Worm (Caenorhabditis elegans) whole organism, L1 larva: Measurements from ENCODE around the gene cest-2.2.
A peak's percentile ranks its signal among the peaks of the same experiment; 100 is the strongest.

Experiments used
- C04F5.9 ChIP-seq: sonication (generic microtip); optimal IDR thresholded peaks from 2 replicates; lab custom pipeline; 2016; ENCODE audit warnings: missing genetic modification characterization, missing compliant biosample characterization
- C34B4.2 ChIP-seq: sonication (generic microtip); optimal IDR thresholded peaks from 2 replicates; lab custom pipeline; 2017; ENCODE audit warnings: mild to moderate bottlenecking, missing genetic modification characterization, missing compliant biosample characterization
- aha-1 ChIP-seq: fragments of 150-350 bp; optimal IDR thresholded peaks from 2 replicates; lab custom pipeline; 2014; ENCODE audit warnings: missing biosample characterization, missing genetic modification characterization
- ceh-82 ChIP-seq, 3 experiments: fragments of 150-350 bp in 1 of 3; sonication (generic microtip) in 2 of 3; optimal IDR thresholded peaks; 2 replicates each; lab custom pipeline; 2014 to 2017; ENCODE audit warnings: missing biosample characterization in 3 of 3, missing genetic modification characterization in 3 of 3
- ceh-88 ChIP-seq: fragments of 200-800 bp; sonication (Bioruptor generic); IDR thresholded peaks from 2 replicates; pipeline ENCODE4 v1.3.6; 2022; ENCODE audit warnings: missing genetic modification characterization, missing compliant biosample characterization
- ceh-90 ChIP-seq: sonication (generic microtip); optimal IDR thresholded peaks from 2 replicates; lab custom pipeline; 2016; ENCODE audit warnings: missing genetic modification characterization, missing compliant biosample characterization
- dpl-1 ChIP-seq, 3 experiments: fragments of 150-350 bp in 2 of 3; sonication (generic microtip) in 1 of 3; optimal IDR thresholded peaks; 2 replicates each; lab custom pipeline; 2014 to 2017; ENCODE audit warnings: missing biosample characterization in 3 of 3, missing genetic modification characterization in 3 of 3, missing genetic modification reagents in 3 of 3
- dsc-1 ChIP-seq: sonication (generic microtip); optimal IDR thresholded peaks from 2 replicates; lab custom pipeline; 2016; ENCODE audit warnings: mild to moderate bottlenecking, missing genetic modification characterization, missing compliant biosample characterization
- efl-1 ChIP-seq, 4 experiments: fragments of 150-350 bp; optimal IDR thresholded peaks in 3 of 4; peaks in 1 of 4; 1 replicate in 1 of 4; 2 replicates in 3 of 4; lab custom pipeline; 2014; ENCODE audit warnings: missing biosample characterization in 2 of 4, missing genetic modification characterization in 2 of 4, missing genetic modification reagents in 2 of 4
- efl-3 ChIP-seq: fragments of 200-800 bp; sonication (Bioruptor generic); optimal IDR thresholded peaks from 2 replicates; lab custom pipeline; 2018; ENCODE audit warnings: mild to moderate bottlenecking, missing genetic modification characterization, missing compliant biosample characterization
- egl-27 ChIP-seq, 2 experiments: fragments of 150-350 bp in 1 of 2; sonication (generic microtip); optimal IDR thresholded peaks; 3 replicates each; lab custom pipeline; 2017 to 2018; ENCODE audit warnings: missing biosample characterization in 2 of 2, missing genetic modification characterization in 2 of 2, missing genetic modification reagents in 2 of 2
- elt-2 ChIP-seq: sonication (generic microtip); optimal IDR thresholded peaks from 2 replicates; lab custom pipeline; 2016; ENCODE audit warnings: missing genetic modification characterization, mild to moderate bottlenecking, inconsistent platforms, missing compliant biosample characterization, missing genetic modification reagents
- ets-5 ChIP-seq: fragments of 200-800 bp; sonication (Bioruptor generic); IDR thresholded peaks from 2 replicates; pipeline ENCODE4 v1.3.6; 2022; ENCODE audit warnings: missing genetic modification characterization, missing compliant biosample characterization
- fkh-8 ChIP-seq: sonication (generic microtip); optimal IDR thresholded peaks from 2 replicates; lab custom pipeline; 2016; ENCODE audit warnings: mild to moderate bottlenecking, missing genetic modification characterization, missing compliant biosample characterization
- fos-1 ChIP-seq: fragments of 150-350 bp; optimal IDR thresholded peaks from 2 replicates; lab custom pipeline; 2014; ENCODE audit warnings: missing biosample characterization, missing genetic modification characterization
- hlh-17 ChIP-seq: fragments of 200-800 bp; sonication (Bioruptor generic); optimal IDR thresholded peaks from 2 replicates; lab custom pipeline; 2018; ENCODE audit warnings: missing genetic modification characterization, mild to moderate bottlenecking, missing compliant biosample characterization, moderate library complexity, borderline replicate concordance
- irx-1 ChIP-seq: sonication (generic microtip); optimal IDR thresholded peaks from 2 replicates; lab custom pipeline; 2016; ENCODE audit warnings: missing genetic modification characterization, missing compliant biosample characterization
- lin-14 ChIP-seq: fragments of 200-800 bp; sonication (Bioruptor generic); optimal IDR thresholded peaks from 2 replicates; lab custom pipeline; 2018; ENCODE audit warnings: mild to moderate bottlenecking, missing genetic modification characterization, moderate library complexity, missing compliant biosample characterization
- lin-35 ChIP-seq, 2 experiments: fragments of 150-350 bp; optimal IDR thresholded peaks; 2 replicates each; lab custom pipeline; 2014; ENCODE audit warnings: missing biosample characterization in 2 of 2, missing genetic modification characterization in 2 of 2, missing genetic modification reagents in 2 of 2
- lsy-2 ChIP-seq, 2 experiments: fragments of 150-350 bp; optimal IDR thresholded peaks; 2 replicates each; lab custom pipeline; 2014; ENCODE audit warnings: missing biosample characterization in 2 of 2, missing genetic modification characterization in 2 of 2
- mdl-1 ChIP-seq, 2 experiments: fragments of 150-350 bp; optimal IDR thresholded peaks; 2 replicates each; lab custom pipeline; 2014 to 2017; ENCODE audit warnings: missing biosample characterization in 2 of 2, missing genetic modification characterization in 2 of 2, inconsistent platforms in 1 of 2
- nhr-12 ChIP-seq: sonication (generic microtip); optimal IDR thresholded peaks from 2 replicates; lab custom pipeline; 2017; ENCODE audit warnings: missing biosample characterization, missing genetic modification characterization
- nhr-19 ChIP-seq: fragments of 200-800 bp; sonication (Bioruptor generic); conservative IDR thresholded peaks from 2 replicates; pipeline ENCODE4 v1.3.6; 2022; ENCODE audit warnings: missing genetic modification characterization, missing compliant biosample characterization
- nhr-20 ChIP-seq: sonication (generic microtip); optimal IDR thresholded peaks from 2 replicates; lab custom pipeline; 2016; ENCODE audit warnings: mild to moderate bottlenecking, missing genetic modification characterization, missing compliant biosample characterization
- nhr-237 ChIP-seq: fragments of 150-350 bp; optimal IDR thresholded peaks from 2 replicates; lab custom pipeline; 2014; ENCODE audit warnings: missing biosample characterization, missing genetic modification characterization
- nhr-47 ChIP-seq: sonication (generic microtip); optimal IDR thresholded peaks from 2 replicates; lab custom pipeline; 2016; ENCODE audit warnings: mild to moderate bottlenecking, missing genetic modification characterization, moderate library complexity, missing compliant biosample characterization
- nhr-71 ChIP-seq: sonication (generic microtip); optimal IDR thresholded peaks from 2 replicates; lab custom pipeline; 2016; ENCODE audit warnings: mild to moderate bottlenecking, missing genetic modification characterization, moderate library complexity, missing compliant biosample characterization
- nhr-77 ChIP-seq: fragments of 150-350 bp; optimal IDR thresholded peaks from 2 replicates; lab custom pipeline; 2014; ENCODE audit warnings: missing biosample characterization, missing genetic modification characterization
- nhr-84 ChIP-seq: sonication (generic microtip); optimal IDR thresholded peaks from 2 replicates; lab custom pipeline; 2017; ENCODE audit warnings: missing biosample characterization, missing genetic modification characterization
- nhr-85 ChIP-seq: sonication (generic microtip); peaks from one replicate; lab custom pipeline; 2016; ENCODE audit warnings: missing genetic modification characterization, inconsistent platforms, missing compliant biosample characterization
- nhr-90 ChIP-seq: sonication (generic microtip); optimal IDR thresholded peaks from 2 replicates; lab custom pipeline; 2016; ENCODE audit warnings: mild to moderate bottlenecking, missing genetic modification characterization, missing compliant biosample characterization; ENCODE audit not compliant: poor library complexity
- pax-3 ChIP-seq: fragments of 200-800 bp; sonication (Bioruptor generic); optimal IDR thresholded peaks from 2 replicates; lab custom pipeline; 2018; ENCODE audit warnings: mild to moderate bottlenecking, missing genetic modification characterization, moderate library complexity, missing compliant biosample characterization
- rnt-1 ChIP-seq: sonication (generic microtip); optimal IDR thresholded peaks from 2 replicates; lab custom pipeline; 2016; ENCODE audit warnings: mild to moderate bottlenecking, missing genetic modification characterization, moderate library complexity, missing compliant biosample characterization
- sox-4 ChIP-seq: sonication (generic microtip); optimal IDR thresholded peaks from 2 replicates; lab custom pipeline; 2016; ENCODE audit warnings: missing genetic modification characterization, missing compliant biosample characterization
- sup-37 ChIP-seq: fragments of 200-800 bp; sonication (Bioruptor generic); optimal IDR thresholded peaks from 2 replicates; lab custom pipeline; 2018; ENCODE audit warnings: mild to moderate bottlenecking, missing genetic modification characterization, missing compliant biosample characterization
- tbx-2 ChIP-seq: sonication (generic microtip); optimal IDR thresholded peaks from 2 replicates; lab custom pipeline; 2016; ENCODE audit warnings: missing genetic modification characterization, missing compliant biosample characterization
- tlp-1 ChIP-seq: fragments of 150-350 bp; optimal IDR thresholded peaks from 2 replicates; lab custom pipeline; 2014; ENCODE audit warnings: missing biosample characterization, missing genetic modification characterization
- unc-62 ChIP-seq: fragments of 150-350 bp; optimal IDR thresholded peaks from 2 replicates; lab custom pipeline; 2014; ENCODE audit warnings: missing biosample characterization, missing genetic modification reagents, missing genetic modification characterization
- unc-98 ChIP-seq: fragments of 200-800 bp; sonication (Bioruptor generic); IDR thresholded peaks from 2 replicates; pipeline ENCODE4 v1.3.6; 2022; ENCODE audit warnings: missing genetic modification characterization, missing compliant biosample characterization
- zag-1 ChIP-seq: fragments of 150-350 bp; optimal IDR thresholded peaks from 2 replicates; lab custom pipeline; 2014; ENCODE audit warnings: missing biosample characterization, missing genetic modification characterization
- ztf-11 ChIP-seq, 2 experiments: sonication (generic microtip); optimal IDR thresholded peaks; 2 replicates each; lab custom pipeline; 2016 to 2017; ENCODE audit warnings: missing genetic modification characterization in 2 of 2, missing biosample characterization in 1 of 2, missing compliant biosample characterization in 1 of 2

The cest-2.2 gene

ce11 chrV:14133002-14133763, 42.0 kb downstream of the cest-2.2 start:
- no peak for TF ChIP-seq dsc-1 (tag; lab: Kevin White, UChicago)
- peak; percentile 8 to 45 for TF ChIP-seq efl-1 (optimal IDR thresholded peaks at IDR 0.05; lab: Kevin White, UChicago)
- peak; percentile 66 to 93 for TF ChIP-seq efl-1 (GFP tag; optimal IDR thresholded peaks at IDR 0.05 in 1 of 2; lab: Kevin White, UChicago)
- no peak for TF ChIP-seq C34B4.2 (tag; lab: Kevin White, UChicago)
- no peak for TF ChIP-seq fkh-8 (tag; lab: Kevin White, UChicago)
- TF ChIP-seq elt-2 (tag; lab: Kevin White, UChicago), result peak; percentile 39
- TF ChIP-seq ets-5 (GFP tag; lab: Robert Waterston, UW), result no peak
- TF ChIP-seq zag-1 (tag; lab: Kevin White, UChicago), result no peak
- TF ChIP-seq nhr-84 (tag; lab: Kevin White, UChicago), result no peak
- peak in 1 of 2 experiments; percentile 9 for TF ChIP-seq lsy-2 (tag; optimal IDR thresholded peaks at IDR 0.05; lab: Kevin White, UChicago)
- TF ChIP-seq hlh-17, result no peak
- peak; percentile 52 for TF ChIP-seq rnt-1 (tag; lab: Kevin White, UChicago)
- peak; percentile 70 for TF ChIP-seq ceh-90
- TF ChIP-seq lin-14 (GFP tag; lab: Kevin White, UChicago), result peak; percentile 10
- TF ChIP-seq sox-4 (tag; lab: Kevin White, UChicago), result no peak
- TF ChIP-seq mdl-1 (tag; optimal IDR thresholded peaks at IDR 0.05; lab: Kevin White, UChicago), result no peak
- no peak for TF ChIP-seq nhr-77 (tag; lab: Kevin White, UChicago)
- peak in 2 of 3 experiments; percentile 23 to 44 for TF ChIP-seq dpl-1 (GFP tag; optimal IDR thresholded peaks at IDR 0.05; lab: Kevin White, UChicago)
- peak; percentile 2 for TF ChIP-seq fos-1 (tag; lab: Kevin White, UChicago)
- no peak for TF ChIP-seq aha-1
- peak; percentile 12 to 51 for TF ChIP-seq lin-35 (GFP tag; optimal IDR thresholded peaks at IDR 0.05; lab: Kevin White, UChicago)
- peak; percentile 6 for TF ChIP-seq nhr-71
- peak; percentile 67 for TF ChIP-seq nhr-85 (tag; lab: Kevin White, UChicago)

- TF ChIP-seq dpl-1 (GFP tag; optimal IDR thresholded peaks at IDR 0.05; lab: Kevin White, UChicago) (no peak), nhr-20 (tag; lab: Kevin White, UChicago) (no peak), nhr-47 (tag; lab: Kevin White, UChicago) (no peak), lin-14 (GFP tag; lab: Kevin White, UChicago) (peak; percentile 44)
Observed at ce11 chrV:14130226-14130625, 44.9 kb downstream of the cest-2.2 start.

- no peak for TF ChIP-seq unc-98 (GFP tag; lab: Robert Waterston, UW)
- no peak for TF ChIP-seq efl-1 (optimal IDR thresholded peaks at IDR 0.05; lab: Kevin White, UChicago)
- TF ChIP-seq efl-1 (GFP tag; optimal IDR thresholded peaks at IDR 0.05 in 1 of 2; lab: Kevin White, UChicago), result peak in 1 of 2 experiments; percentile 88
- TF ChIP-seq ztf-11 (tag; optimal IDR thresholded peaks at IDR 0.05; lab: Kevin White, UChicago), result no peak
- TF ChIP-seq dsc-1 (tag; lab: Kevin White, UChicago), result no peak
- TF ChIP-seq C04F5.9, result no peak
- TF ChIP-seq pax-3 (tag; lab: Kevin White, UChicago), result peak; percentile 41
- TF ChIP-seq lin-14 (GFP tag; lab: Kevin White, UChicago), result peak; percentile 9
- TF ChIP-seq sup-37, result no peak
- no peak for TF ChIP-seq unc-62
- no peak for TF ChIP-seq nhr-71
- no peak for TF ChIP-seq irx-1 (tag; lab: Kevin White, UChicago)
- TF ChIP-seq nhr-237 (tag; lab: Kevin White, UChicago), result no peak
Observed at ce11 chrV:14128858-14129257, 46.3 kb downstream of the cest-2.2 start.

ce11 chrV:14127834-14128233, 47.3 kb downstream of the cest-2.2 start:
- TF ChIP-seq efl-3 (GFP tag; lab: Kevin White, UChicago) (no peak), tlp-1 (tag; lab: Kevin White, UChicago) (no peak), nhr-12 (tag; lab: Kevin White, UChicago) (no peak), ceh-88 (GFP tag; lab: Robert Waterston, UW) (no peak), lin-14 (GFP tag; lab: Kevin White, UChicago) (peak; percentile 37), tbx-2 (tag; lab: Kevin White, UChicago) (no peak), nhr-19 (no peak), egl-27 (tag; optimal IDR thresholded peaks at IDR 0.05; lab: Kevin White, UChicago) (no peak), sup-37 (no peak), lin-35 (GFP tag; optimal IDR thresholded peaks at IDR 0.05; lab: Kevin White, UChicago) (peak in 1 of 2 experiments; percentile 7), efl-1 (optimal IDR thresholded peaks at IDR 0.05; lab: Kevin White, UChicago) (no peak), efl-1 (GFP tag; optimal IDR thresholded peaks at IDR 0.05 in 1 of 2; lab: Kevin White, UChicago) (peak in 1 of 2 experiments; percentile 83), ceh-82 (tag; optimal IDR thresholded peaks at IDR 0.05; lab: Kevin White, UChicago) (no peak), nhr-90 (tag; lab: Kevin White, UChicago) (no peak)
- TF ChIP-seq, all 84 proteins: peak for 3
